Fruit fly (Drosophila melanogaster): ENCODE data around the gene ND-75.
A peak's percentile ranks its signal among the peaks of the same experiment; 100 is the strongest.

The ND-75 gene

DNA sequence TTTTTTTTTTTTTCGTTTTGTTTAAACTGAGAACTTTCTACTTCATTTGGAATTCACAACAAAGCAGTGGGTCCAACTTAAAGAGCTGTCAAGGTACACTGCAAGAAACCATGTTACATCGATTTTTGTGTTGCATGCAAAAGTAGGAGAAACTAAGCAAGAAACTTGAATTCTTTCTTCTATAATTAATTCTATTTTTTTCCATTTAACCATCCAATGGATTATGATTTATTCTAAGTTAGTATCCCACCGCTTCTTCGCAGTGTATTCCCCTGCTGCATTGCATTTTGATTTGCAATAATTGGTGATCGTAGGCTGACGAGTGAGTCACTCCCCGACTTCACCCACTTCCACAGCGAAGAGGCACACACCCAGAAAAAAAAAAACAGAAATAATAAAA lies 8.4 kb upstream of the ND-75 start (continued):
- TF ChIP-seq CG12391 (tag; optimal IDR thresholded peaks at IDR 0.05): peak; percentile 21
- TF ChIP-seq CG2202 (tag; optimal IDR thresholded peaks at IDR 0.05): no peak
- no peak for TF ChIP-seq Dip2 (GFP tag; IDR thresholded peaks at IDR 0.05)
- TF ChIP-seq CG14860 (GFP tag; IDR thresholded peaks at IDR 0.05; ENCODE audit: partially characterized antibody): no peak
- TF ChIP-seq Hr78 (GFP tag; optimal IDR thresholded peaks at IDR 0.05): no peak
- TF ChIP-seq chm (GFP tag; IDR thresholded peaks at IDR 0.05): no peak
- TF ChIP-seq Mes4 (GFP tag; optimal IDR thresholded peaks at IDR 0.05): no peak
- no peak for TF ChIP-seq Nf-YC (tag; optimal IDR thresholded peaks at IDR 0.05)
- peak; percentile 62 for TF ChIP-seq CG10979 (tag; optimal IDR thresholded peaks at IDR 0.05)
- no peak for TF ChIP-seq CG4404 (GFP tag; IDR thresholded peaks at IDR 0.05)
- TF ChIP-seq abd-A (tag; optimal IDR thresholded peaks at IDR 0.05): no peak
- peak; percentile 65 for TF ChIP-seq vvl (GFP tag; IDR thresholded peaks at IDR 0.05)
- TF ChIP-seq ci (GFP tag; IDR thresholded peaks at IDR 0.05): 0 out of 3 replicates have a peak, but pooled peaks have one; percentile 48
- no peak for TF ChIP-seq CG18619 (GFP tag; optimal IDR thresholded peaks at IDR 0.05)
- TF ChIP-seq CG6683 (GFP tag; optimal IDR thresholded peaks at IDR 0.05): no peak
- TF ChIP-seq repo (GFP tag; optimal IDR thresholded peaks at IDR 0.05): no peak
- no peak for TF ChIP-seq shn (GFP tag; optimal IDR thresholded peaks at IDR 0.05)
- no peak for TF ChIP-seq seq (GFP tag; IDR thresholded peaks at IDR 0.05)
- TF ChIP-seq CG11456 (GFP tag; IDR thresholded peaks at IDR 0.05): no peak
- TF ChIP-seq Oaz (GFP tag; IDR thresholded peaks at IDR 0.05): no peak
- TF ChIP-seq CG16779 (GFP tag; IDR thresholded peaks at IDR 0.05): no peak
- no peak for TF ChIP-seq Lpt (GFP tag; optimal IDR thresholded peaks at IDR 0.05)
- no peak for TF ChIP-seq Meics (GFP tag; optimal IDR thresholded peaks at IDR 0.05)
- no peak for TF ChIP-seq Awh (GFP tag; IDR thresholded peaks at IDR 0.05)
- no peak for TF ChIP-seq Gug (GFP tag; IDR thresholded peaks at IDR 0.05)
- TF ChIP-seq bab2 (GFP tag; optimal IDR thresholded peaks at IDR 0.05): no peak
- TF ChIP-seq Opbp (GFP tag; IDR thresholded peaks at IDR 0.05; ENCODE audit: partially characterized antibody): no peak
- no peak for TF ChIP-seq CG7786 (GFP tag; optimal IDR thresholded peaks at IDR 0.05)
- peak; percentile 67 for TF ChIP-seq Med (GFP tag)
- no peak for TF ChIP-seq prd (optimal IDR thresholded peaks at IDR 0.05)
- TF ChIP-seq prd (GFP tag; IDR thresholded peaks at IDR 0.05): peak; percentile 52; the same call in 1 of the 3 replicates
- TF ChIP-seq CG1024 (GFP tag; IDR thresholded peaks at IDR 0.05): no peak
- TF ChIP-seq Ptx1 (GFP tag; IDR thresholded peaks at IDR 0.05): no peak
- no peak for TF ChIP-seq run (tag; optimal IDR thresholded peaks at IDR 0.05)
- no peak for TF ChIP-seq pros (GFP tag; optimal IDR thresholded peaks at IDR 0.05)
- no peak for TF ChIP-seq Ravus (GFP tag; IDR thresholded peaks at IDR 0.05)
- TF ChIP-seq ftz-f1 (GFP tag; optimal IDR thresholded peaks at IDR 0.05): no peak
- TF ChIP-seq CG1233 (GFP tag; optimal IDR thresholded peaks at IDR 0.05): no peak
- TF ChIP-seq sna (GFP tag; IDR thresholded peaks at IDR 0.05; ENCODE audit: partially characterized antibody): no peak
- no peak for TF ChIP-seq CG13296 (GFP tag; optimal IDR thresholded peaks at IDR 0.05)
- TF ChIP-seq mirr (GFP tag; optimal IDR thresholded peaks at IDR 0.05): no peak
- no peak for TF ChIP-seq Doc3 (GFP tag; IDR thresholded peaks at IDR 0.05; ENCODE audit: partially characterized antibody)
- TF ChIP-seq CTCF (GFP tag; optimal IDR thresholded peaks at IDR 0.05): no peak
- TF ChIP-seq CG10543 (GFP tag; optimal IDR thresholded peaks at IDR 0.05): no peak
- TF ChIP-seq Spps (tag; optimal IDR thresholded peaks at IDR 0.05): no peak
- TF ChIP-seq CG9437 (GFP tag; optimal IDR thresholded peaks at IDR 0.05): no peak
- TF ChIP-seq CG17186 (GFP tag; optimal IDR thresholded peaks at IDR 0.05): no peak
- no peak for TF ChIP-seq Neu2 (GFP tag; optimal IDR thresholded peaks at IDR 0.05; ENCODE audit: borderline replicate concordance)
- TF ChIP-seq CG8765 (GFP tag; IDR thresholded peaks at IDR 0.05): no peak
- TF ChIP-seq CG12299 (tag; optimal IDR thresholded peaks at IDR 0.05): no peak
- TF ChIP-seq rib (GFP tag; IDR thresholded peaks at IDR 0.05): no peak
- TF ChIP-seq CG10209 (GFP tag; optimal IDR thresholded peaks at IDR 0.05): no peak
- TF ChIP-seq CG10654 (GFP tag; optimal IDR thresholded peaks at IDR 0.05): no peak
